Worm (Caenorhabditis elegans) whole organism, L1 larva: ENCODE measurements around the gene F41G3.19.
"Not testable (repeated sequence)": the region's sequence is repeated elsewhere in the genome, so short reads cannot be mapped to it uniquely, and the experiment has no call there.

ENCODE experiments used
- alr-1 ChIP-seq: fragments of 200-800 bp; sonication (Bioruptor generic); optimal IDR thresholded peaks from 2 replicates; lab custom pipeline; 2018; ENCODE audit warnings: borderline replicate concordance, mild to moderate bottlenecking, missing genetic modification characterization, missing compliant biosample characterization
- egl-13 ChIP-seq: sonication (generic microtip); optimal IDR thresholded peaks from 2 replicates; lab custom pipeline; 2016; ENCODE audit warnings: missing genotype, missing genetic modification reagents, missing genetic modification characterization, missing compliant biosample characterization
- lin-39 ChIP-seq: fragments of 150-350 bp; optimal IDR thresholded peaks from 2 replicates; lab custom pipeline; 2014; ENCODE audit warnings: missing biosample characterization, missing genetic modification reagents, missing genetic modification characterization
- nhr-11 ChIP-seq: fragments of 150-350 bp; optimal IDR thresholded peaks from 2 replicates; lab custom pipeline; 2014; ENCODE audit warnings: missing biosample characterization, missing genetic modification characterization
- nhr-76 ChIP-seq: sonication (generic microtip); optimal IDR thresholded peaks from 2 replicates; lab custom pipeline; 2017; ENCODE audit warnings: missing biosample characterization, missing genetic modification characterization
- pqm-1 ChIP-seq: sonication (generic microtip); optimal IDR thresholded peaks from 3 replicates; lab custom pipeline; 2017; ENCODE audit warnings: missing biosample characterization, missing genetic modification characterization
- vab-15 ChIP-seq: sonication (generic microtip); optimal IDR thresholded peaks from 2 replicates; lab custom pipeline; 2017; ENCODE audit warnings: missing genotype, mild to moderate bottlenecking, missing genetic modification characterization, missing compliant biosample characterization
- zag-1 ChIP-seq: fragments of 150-350 bp; optimal IDR thresholded peaks from 2 replicates; lab custom pipeline; 2014; ENCODE audit warnings: missing biosample characterization, missing genetic modification characterization

DNA sequence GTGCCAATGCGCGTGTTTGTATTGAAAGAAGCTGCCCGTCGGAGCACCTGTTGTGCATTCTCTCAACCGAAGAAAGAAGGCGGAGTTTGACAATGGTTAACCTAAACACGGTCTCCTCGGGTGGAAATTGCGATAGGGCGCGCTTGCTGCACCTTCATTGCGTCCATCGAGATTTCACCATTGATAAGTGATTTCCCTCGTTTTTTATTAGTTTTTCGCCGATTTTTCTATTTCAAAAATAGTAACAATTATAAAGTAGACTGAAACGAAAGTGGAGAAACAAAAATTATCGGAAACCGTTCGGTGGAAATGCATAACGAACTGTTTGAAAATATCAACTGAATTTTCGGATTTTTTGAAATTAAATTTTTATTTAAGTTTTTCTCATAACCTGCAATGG lies 23.1 kb upstream of the F41G3.19 start, which contains the start of gene agr-1:
- TF ChIP-seq lin-39, vab-15, egl-13, zag-1, nhr-76, pqm-1, alr-1, nhr-11 (tag; lab: Kevin White, UChicago): not testable (repeated sequence)
